Worm (Caenorhabditis elegans) whole organism, young adult: ENCODE data around the gene epg-3.

Source experiments
- ama-1 ChIP-seq, 3 experiments: fragments of 150-350 bp in 1 of 3; sonication (generic microtip) in 2 of 3; optimal IDR thresholded peaks; 2 replicates each; lab custom pipeline; 2014 to 2018; ENCODE audit warnings: missing biosample characterization in 2 of 3, missing genetic modification characterization in 2 of 3, missing genetic modification reagents in 2 of 3
- ccch-3 ChIP-seq: fragments of 200-800 bp; sonication (Bioruptor generic); optimal IDR thresholded peaks from 2 replicates; lab custom pipeline; 2018; ENCODE audit warnings: mild to moderate bottlenecking, missing genetic modification characterization, missing compliant biosample characterization
- ceh-40 ChIP-seq: fragments of 200-800 bp; sonication (Bioruptor generic); IDR thresholded peaks from 2 replicates; pipeline ENCODE4 v1.3.6; 2022; ENCODE audit warnings: missing genetic modification characterization, missing compliant biosample characterization
- dpff-1 ChIP-seq: sonication (generic microtip); optimal IDR thresholded peaks from 2 replicates; lab custom pipeline; 2017; ENCODE audit warnings: mild to moderate bottlenecking, missing genetic modification characterization, missing compliant biosample characterization
- ets-4 ChIP-seq: fragments of 200-800 bp; sonication (Bioruptor generic); optimal IDR thresholded peaks from 2 replicates; lab custom pipeline; 2018; ENCODE audit warnings: mild to moderate bottlenecking, missing genetic modification characterization, missing compliant biosample characterization
- nfya-1 ChIP-seq: sonication (generic microtip); optimal IDR thresholded peaks from 2 replicates; lab custom pipeline; 2017; ENCODE audit warnings: antibody characterized with exemption, missing compliant biosample characterization, missing genetic modification characterization, borderline replicate concordance; ENCODE audit not compliant: insufficient read depth
- nhr-179 ChIP-seq: sonication (generic microtip); optimal IDR thresholded peaks from 2 replicates; lab custom pipeline; 2016; ENCODE audit warnings: mild to moderate bottlenecking, missing genetic modification characterization, missing compliant biosample characterization
- snpc-4 ChIP-seq, 5 experiments: fragments of 150-350 bp in 1 of 5; sonication (generic microtip) in 4 of 5; optimal IDR thresholded peaks; 2 replicates each; lab custom pipeline; 2014 to 2018; ENCODE audit warnings: missing genetic modification characterization in 5 of 5, missing biosample characterization in 3 of 5, antibody characterized with exemption in 2 of 5, mild to moderate bottlenecking in 2 of 5, missing compliant biosample characterization in 2 of 5, missing genotype in 2 of 5, moderate library complexity in 2 of 5, missing genetic modification reagents in 1 of 5

ce11 chrIII:12892767-12893166, 41.8 kb upstream of the epg-3 start:
- TF ChIP-seq snpc-4 (GFP tag; optimal IDR thresholded peaks at IDR 0.05; lab: Kevin White, UChicago) (no peak), snpc-4 (tag; optimal IDR thresholded peaks at IDR 0.05; lab: Kevin White, UChicago) (no peak), dpff-1 (tag; lab: Kevin White, UChicago) (no peak), nhr-179 (tag; lab: Kevin White, UChicago) (no peak), ceh-40 (GFP tag; lab: Robert Waterston, UW) (no peak), nfya-1 (tag; lab: Kevin White, UChicago) (no peak), ccch-3 (no peak), ama-1 (optimal IDR thresholded peaks at IDR 0.05; lab: Kevin White, UChicago) (no peak), ama-1 (GFP tag; optimal IDR thresholded peaks at IDR 0.05; lab: Kevin White, UChicago) (no peak), ets-4 (GFP tag; lab: Kevin White, UChicago) (no peak)
